Worm (Caenorhabditis elegans) whole organism, early embryonic: ENCODE measurements around the gene nhr-156.

Experiments
- B0310.2 ChIP-seq: sonication (generic microtip); optimal IDR thresholded peaks from 2 replicates; lab custom pipeline; 2016; ENCODE audit warnings: mild to moderate bottlenecking, missing genetic modification characterization, missing compliant biosample characterization
- ama-1 ChIP-seq: fragments of 150-350 bp; optimal IDR thresholded peaks from 2 replicates; lab custom pipeline; 2014
- ceh-13 ChIP-seq: fragments of 200-800 bp; sonication (Bioruptor generic); optimal IDR thresholded peaks from 2 replicates; lab custom pipeline; 2018; ENCODE audit warnings: mild to moderate bottlenecking, missing genetic modification characterization, missing compliant biosample characterization
- ceh-36 ChIP-seq: sonication (generic microtip); optimal IDR thresholded peaks from 2 replicates; lab custom pipeline; 2016; ENCODE audit warnings: missing genetic modification characterization, inconsistent platforms, missing compliant biosample characterization
- flt-1 ChIP-seq: fragments of 200-800 bp; sonication (Bioruptor generic); IDR thresholded peaks from 2 replicates; pipeline ENCODE4 v1.3.6; 2022; ENCODE audit warnings: missing genetic modification characterization, missing compliant biosample characterization
- hmbx-1 ChIP-seq: sonication (generic microtip); optimal IDR thresholded peaks from 2 replicates; lab custom pipeline; 2016; ENCODE audit warnings: mild to moderate bottlenecking, missing genetic modification characterization, missing compliant biosample characterization
- hmg-4 ChIP-seq: fragments of 200-800 bp; sonication (Bioruptor generic); optimal IDR thresholded peaks from 2 replicates; lab custom pipeline; 2018; ENCODE audit warnings: mild to moderate bottlenecking, missing genetic modification characterization, missing compliant biosample characterization
- hnd-1 ChIP-seq: sonication (generic microtip); optimal IDR thresholded peaks from 2 replicates; lab custom pipeline; 2016; ENCODE audit warnings: missing genetic modification characterization, missing compliant biosample characterization
- pes-1 ChIP-seq: fragments of 200-800 bp; sonication (Bioruptor generic); IDR thresholded peaks from 2 replicates; pipeline ENCODE4 v1.3.6; 2022; ENCODE audit warnings: missing genetic modification reagents, missing genetic modification characterization, missing compliant biosample characterization
- scrt-1 ChIP-seq: fragments of 200-800 bp; sonication (Bioruptor generic); IDR thresholded peaks from 2 replicates; pipeline ENCODE4 v1.3.6; 2022; ENCODE audit warnings: missing genetic modification characterization, missing compliant biosample characterization
- tra-4 ChIP-seq: sonication (generic microtip); optimal IDR thresholded peaks from 2 replicates; lab custom pipeline; 2017; ENCODE audit warnings: missing genetic modification characterization, missing compliant biosample characterization

ce11 chrV:3913131-3913530, 7.2 kb downstream of the nhr-156 start:
- TF ChIP-seq hmbx-1 (tag; lab: Kevin White, UChicago) (no peak), B0310.2 (no peak), ceh-13 (GFP tag; lab: Kevin White, UChicago) (no peak), ama-1 (lab: Kevin White, UChicago) (no peak), scrt-1 (GFP tag; lab: Robert Waterston, UW) (no peak), hnd-1 (tag; lab: Kevin White, UChicago) (no peak), tra-4 (tag; lab: Kevin White, UChicago) (no peak), hmg-4 (GFP tag; lab: Kevin White, UChicago) (no peak), flt-1 (no peak), pes-1 (GFP tag; lab: Robert Waterston, UW) (no peak), ceh-36 (no peak)
